Fruit fly (Drosophila melanogaster) whole organism, adult: Measurements from ENCODE around the gene CG4704.

Experiments
- CG11617 ChIP-seq: fragments of 200-800 bp; sonication (Bioruptor generic); optimal IDR thresholded peaks from 2 replicates; lab custom pipeline; 2017; ENCODE audit warnings: mild to moderate bottlenecking, missing biosample characterization, missing genetic modification reagents, missing genetic modification characterization
- CG12768 ChIP-seq: fragments of 200-800 bp; sonication (Bioruptor generic); optimal IDR thresholded peaks from 2 replicates; lab custom pipeline; 2017; ENCODE audit warnings: missing biosample characterization, missing genetic modification characterization, mild to moderate bottlenecking, moderate library complexity, missing genetic modification reagents
- CG14711 ChIP-seq: fragments of 200-800 bp; sonication (Bioruptor generic); optimal IDR thresholded peaks from 2 replicates; lab custom pipeline; 2018; ENCODE audit warnings: missing biosample characterization, mild to moderate bottlenecking, missing genetic modification characterization, moderate library complexity
- CG1620 ChIP-seq: fragments of 200-800 bp; sonication (Bioruptor generic); optimal IDR thresholded peaks from 2 replicates; lab custom pipeline; 2016; ENCODE audit warnings: missing biosample characterization, missing genetic modification characterization
- CG33017 ChIP-seq: fragments of 200-800 bp; sonication (Bioruptor generic); optimal IDR thresholded peaks from 2 replicates; lab custom pipeline; 2018; ENCODE audit warnings: missing biosample characterization, mild to moderate bottlenecking, missing genetic modification characterization, moderate library complexity
- CG7045 ChIP-seq: fragments of 200-800 bp; sonication (Bioruptor generic); optimal IDR thresholded peaks from 2 replicates; lab custom pipeline; 2017; ENCODE audit warnings: missing biosample characterization, mild to moderate bottlenecking, missing genetic modification characterization
- CG7101 ChIP-seq: fragments of 200-800 bp; sonication (Bioruptor generic); optimal IDR thresholded peaks from 2 replicates; lab custom pipeline; 2018; ENCODE audit warnings: missing biosample characterization, mild to moderate bottlenecking, missing genetic modification characterization, moderate library complexity
- Clk ChIP-seq: fragments of 200-800 bp; sonication (Bioruptor generic); optimal IDR thresholded peaks from 2 replicates; lab custom pipeline; 2017; ENCODE audit warnings: missing biosample characterization, missing genetic modification characterization
- Crg-1 ChIP-seq: fragments of 200-800 bp; sonication (Bioruptor generic); optimal IDR thresholded peaks from 2 replicates; lab custom pipeline; 2016; ENCODE audit warnings: missing biosample characterization, missing genetic modification characterization
- Hr96 ChIP-seq: fragments of 200-800 bp; sonication (Bioruptor generic); optimal IDR thresholded peaks from 2 replicates; lab custom pipeline; 2016; ENCODE audit warnings: missing biosample characterization, missing genetic modification characterization
- Mnt ChIP-seq: fragments of 200-800 bp; sonication (Bioruptor generic); optimal IDR thresholded peaks from 2 replicates; lab custom pipeline; 2016; ENCODE audit warnings: missing biosample characterization, mild to moderate bottlenecking, missing genetic modification characterization
- bab1 ChIP-seq: fragments of 200-800 bp; sonication (Bioruptor generic); optimal IDR thresholded peaks from 3 replicates; lab custom pipeline; 2019; ENCODE audit warnings: missing biosample characterization, mild to moderate bottlenecking, missing genetic modification characterization, moderate library complexity
- cic ChIP-seq: fragments of 200-800 bp; sonication (Bioruptor generic); optimal IDR thresholded peaks from 2 replicates; lab custom pipeline; 2017; ENCODE audit warnings: missing biosample characterization, mild to moderate bottlenecking, missing genetic modification characterization, moderate library complexity
- cnc ChIP-seq, 2 experiments: fragments of >200 bp; optimal IDR thresholded peaks; 2 replicates each; lab custom pipeline; 2017
- kay ChIP-seq: fragments of 200-800 bp; sonication (Bioruptor generic); peaks from one replicate; lab custom pipeline; 2016; ENCODE audit warnings: missing biosample characterization, missing genetic modification characterization, borderline replicate concordance
- ovo ChIP-seq: fragments of 200-800 bp; sonication (Bioruptor generic); optimal IDR thresholded peaks from 2 replicates; lab custom pipeline; 2016; ENCODE audit warnings: missing biosample characterization, missing genetic modification characterization
- pad ChIP-seq: fragments of 200-800 bp; sonication (Bioruptor generic); optimal IDR thresholded peaks from 3 replicates; lab custom pipeline; 2017; ENCODE audit warnings: missing biosample characterization, missing genetic modification characterization, mild to moderate bottlenecking, moderate library complexity, missing genetic modification reagents
- tj ChIP-seq: fragments of 200-800 bp; sonication (Bioruptor generic); optimal IDR thresholded peaks from 3 replicates; lab custom pipeline; 2017; ENCODE audit warnings: missing biosample characterization, mild to moderate bottlenecking, missing genetic modification characterization, moderate library complexity
- toe ChIP-seq: fragments of 200-800 bp; sonication (Bioruptor generic); optimal IDR thresholded peaks from 2 replicates; lab custom pipeline; 2016; ENCODE audit warnings: missing biosample characterization, missing genetic modification characterization

The CG4704 gene

dm6 chr3R:22807132-22807531 is 39.0 kb downstream of the CG4704 start:
- no peak for TF ChIP-seq Crg-1 (GFP tag; lab: Kevin White, UChicago)
- no peak for TF ChIP-seq cnc (optimal IDR thresholded peaks at IDR 0.05; lab: Kevin White, UChicago)
- TF ChIP-seq CG1620 (GFP tag; lab: Kevin White, UChicago), result no peak
- TF ChIP-seq cic, result no peak
- TF ChIP-seq CG7045 (GFP tag; lab: Kevin White, UChicago), result no peak
- TF ChIP-seq ovo (GFP tag; lab: Kevin White, UChicago), result no peak
- no peak for TF ChIP-seq CG7101
- TF ChIP-seq Mnt, result no peak
- TF ChIP-seq CG12768 (GFP tag; lab: Kevin White, UChicago), result no peak
- no peak for TF ChIP-seq tj
- no peak for TF ChIP-seq kay (GFP tag; lab: Kevin White, UChicago)
- no peak for TF ChIP-seq bab1
- no peak for TF ChIP-seq pad (GFP tag; lab: Kevin White, UChicago)
- TF ChIP-seq CG14711, result no peak
- TF ChIP-seq CG33017 (tag; lab: Kevin White, UChicago), result no peak
- no peak for TF ChIP-seq CG11617 (GFP tag; lab: Kevin White, UChicago)
- no peak for TF ChIP-seq Hr96 (GFP tag; lab: Kevin White, UChicago)

- TF ChIP-seq CG14711, result no peak
- no peak for TF ChIP-seq toe (GFP tag; lab: Kevin White, UChicago)
- TF ChIP-seq CG7045 (GFP tag; lab: Kevin White, UChicago), result no peak
- TF ChIP-seq Clk (GFP tag; lab: Kevin White, UChicago), result no peak
- TF ChIP-seq Hr96 (GFP tag; lab: Kevin White, UChicago), result no peak
- no peak for TF ChIP-seq ovo (GFP tag; lab: Kevin White, UChicago)
- TF ChIP-seq bab1, result no peak
Observed at dm6 chr3R:22803655-22804341, 42.3 kb downstream of the CG4704 start, which contains the start of gene CG7031. TSS of gene CG7031 (plus strand) at chr3R:22804291.
